Worm (Caenorhabditis elegans): ENCODE results near the gene F09C12.8.

The F09C12.8 gene

ce11 chrII:5105020-5105419 is 7.2 kb upstream of the F09C12.8 start:
- TF ChIP-seq ztf-25 (GFP tag; IDR thresholded peaks at IDR 0.05) (peak; percentile 92), madf-8 (GFP tag; conservative IDR thresholded peaks at IDR 0.05) (peak; percentile 24; the same call in 1 of the 2 replicates), somi-1 (GFP tag; optimal IDR thresholded peaks at IDR 0.05) (peak; percentile 87), nhr-80 (tag; optimal IDR thresholded peaks at IDR 0.05) (peak; percentile 54), lsy-27 (tag; optimal IDR thresholded peaks at IDR 0.05; ENCODE audit: borderline replicate concordance, insufficient read depth) (peak; percentile 60), ceh-58 (GFP tag; IDR thresholded peaks at IDR 0.05) (no peak), bed-1 (GFP tag; IDR thresholded peaks at IDR 0.05) (peak; percentile 87; the same call in 1 of the 2 replicates), Y79H2A.3 (GFP tag; conservative IDR thresholded peaks at IDR 0.05) (peak; percentile 67; the same call in 1 of the 2 replicates), F57A8.1 (GFP tag; optimal IDR thresholded peaks at IDR 0.05) (peak; percentile 73), hrde-1 (tag; optimal IDR thresholded peaks at IDR 0.05; ENCODE audit: borderline replicate concordance) (peak; percentile 90), pbrm-1 (GFP tag; IDR thresholded peaks at IDR 0.05) (peak; percentile 85), rec-8 (tag; optimal IDR thresholded peaks at IDR 0.05) (peak; percentile 91 to 94), attf-3 (GFP tag; conservative IDR thresholded peaks at IDR 0.05) (peak; percentile 52), F22D6.2 (tag; optimal IDR thresholded peaks at IDR 0.05) (peak; percentile 54), hsf-1 (GFP tag; IDR thresholded peaks at IDR 0.05) (peak; percentile 54; the same call in 1 of the 2 replicates), pha-4 (tag; optimal IDR thresholded peaks at IDR 0.05) (no peak), akir-1 (GFP tag; optimal IDR thresholded peaks at IDR 0.05) (peak; percentile 83), ccch-3 (GFP tag; optimal IDR thresholded peaks at IDR 0.05) (peak; percentile 13), K11D2.4 (GFP tag; IDR thresholded peaks at IDR 0.05) (peak; percentile 62), nfyb-1 (GFP tag; IDR thresholded peaks at IDR 0.05) (peak; percentile 93), ceh-91 (GFP tag; IDR thresholded peaks at IDR 0.05) (no peak), him-1 (tag; optimal IDR thresholded peaks at IDR 0.05) (peak; percentile 98), cebp-1 (GFP tag; IDR thresholded peaks at IDR 0.05) (no peak), cebp-1 (tag; optimal IDR thresholded peaks at IDR 0.05) (no peak), snpc-3.4 (tag; optimal IDR thresholded peaks at IDR 0.05) (peak; percentile 90), atf-7 (tag; optimal IDR thresholded peaks at IDR 0.05) (peak; percentile 63), hlh-26 (GFP tag; conservative IDR thresholded peaks at IDR 0.05) (0 out of 2 replicates have a peak, but pooled peaks have one; percentile 20), ceh-27 (GFP tag; optimal IDR thresholded peaks at IDR 0.05) (peak; percentile 91), ceh-79 (tag; optimal IDR thresholded peaks at IDR 0.05) (peak; percentile 70), ztf-3 (GFP tag; optimal IDR thresholded peaks at IDR 0.05) (no peak), B0019.2 (GFP tag; conservative IDR thresholded peaks at IDR 0.05) (peak; percentile 37; the same call in 1 of the 2 replicates), sptf-2 (GFP tag; optimal IDR thresholded peaks at IDR 0.05) (peak; percentile 75), zim-3 (tag; optimal IDR thresholded peaks at IDR 0.05) (peak; percentile 93), chd-7 (tag; optimal IDR thresholded peaks at IDR 0.05) (peak; percentile 91), aptf-3 (GFP tag; IDR thresholded peaks at IDR 0.05) (0 out of 2 replicates have a peak, but pooled peaks have one; percentile 58), sea-2 (GFP tag; IDR thresholded peaks at IDR 0.05) (no peak), ztf-28 (GFP tag; IDR thresholded peaks at IDR 0.05) (no peak), lir-1 (GFP tag; conservative IDR thresholded peaks at IDR 0.05) (peak; percentile 61; the same call in 1 of the 2 replicates), cebp-2 (GFP tag; IDR thresholded peaks at IDR 0.05) (peak; percentile 94; the same call in 1 of the 2 replicates), snpc-4 (GFP tag; optimal IDR thresholded peaks at IDR 0.05) (peak; percentile 80), snpc-4 (tag; optimal IDR thresholded peaks at IDR 0.05) (peak; percentile 26 to 87 (median 74)), snpc-1.3 (tag; optimal IDR thresholded peaks at IDR 0.05; ENCODE audit: insufficient read depth) (peak; percentile 89), T07F8.4 (tag; optimal IDR thresholded peaks at IDR 0.05) (peak; percentile 73), lag-1 (GFP tag; IDR thresholded peaks at IDR 0.05) (no peak), lin-26 (GFP tag; IDR thresholded peaks at IDR 0.05) (peak; percentile 96), let-607 (tag; optimal IDR thresholded peaks at IDR 0.05) (peak; percentile 34 to 68), nfya-1 (tag; optimal IDR thresholded peaks at IDR 0.05; ENCODE audit: borderline replicate concordance, insufficient read depth) (no peak)

All from whole organism, young adult.